Worm (Caenorhabditis elegans) whole organism, mixed stage, embryonic: Measurements from ENCODE around the gene dnj-17.

Experiments
- M03D4.4 ChIP-seq: sonication (generic microtip); optimal IDR thresholded peaks from 2 replicates; lab custom pipeline; 2017; ENCODE audit warnings: mild to moderate bottlenecking, missing genetic modification characterization, missing compliant biosample characterization
- ceh-39 ChIP-seq: fragments of 150-350 bp; optimal IDR thresholded peaks from 2 replicates; lab custom pipeline; 2014; ENCODE audit warnings: missing biosample characterization, missing genetic modification characterization
- ceh-43 ChIP-seq: fragments of 200-800 bp; sonication (Bioruptor generic); optimal IDR thresholded peaks from 2 replicates; lab custom pipeline; 2018; ENCODE audit warnings: mild to moderate bottlenecking, missing genetic modification characterization, moderate library complexity, missing compliant biosample characterization
- elt-1 ChIP-seq: sonication (generic microtip); optimal IDR thresholded peaks from 2 replicates; lab custom pipeline; 2017; ENCODE audit warnings: missing genetic modification characterization, mild to moderate bottlenecking, missing compliant biosample characterization, antibody characterized with exemption, moderate library complexity, borderline replicate concordance; ENCODE audit not compliant: insufficient read depth
- elt-3 ChIP-seq: fragments of 150-350 bp; optimal IDR thresholded peaks from 2 replicates; lab custom pipeline; 2014; ENCODE audit warnings: missing biosample characterization, missing genetic modification characterization
- flh-1 ChIP-seq: fragments of 200-800 bp; sonication (Bioruptor generic); optimal IDR thresholded peaks from 2 replicates; lab custom pipeline; 2018; ENCODE audit warnings: mild to moderate bottlenecking, missing genetic modification characterization, moderate library complexity, missing compliant biosample characterization
- nhr-2 ChIP-seq: fragments of 150-350 bp; optimal IDR thresholded peaks from 2 replicates; lab custom pipeline; 2014; ENCODE audit warnings: missing biosample characterization, missing genetic modification characterization
- nhr-76 ChIP-seq: sonication (generic microtip); optimal IDR thresholded peaks from 2 replicates; lab custom pipeline; 2017; ENCODE audit warnings: missing biosample characterization, missing genetic modification characterization
- snpc-4 ChIP-seq: fragments of 150-350 bp; optimal IDR thresholded peaks from 2 replicates; lab custom pipeline; 2014; ENCODE audit warnings: missing biosample characterization, missing genetic modification characterization
- sptf-1 ChIP-seq: sonication (generic microtip); optimal IDR thresholded peaks from 2 replicates; lab custom pipeline; 2017; ENCODE audit warnings: mild to moderate bottlenecking, missing genetic modification characterization, moderate library complexity, missing compliant biosample characterization
- unc-120 ChIP-seq: sonication (generic microtip); optimal IDR thresholded peaks from 2 replicates; lab custom pipeline; 2017; ENCODE audit warnings: missing genetic modification characterization, missing compliant biosample characterization; ENCODE audit not compliant: poor library complexity, severe bottlenecking
- unc-39 ChIP-seq: fragments of 150-350 bp; optimal IDR thresholded peaks from 2 replicates; lab custom pipeline; 2014; ENCODE audit warnings: missing biosample characterization, missing genetic modification characterization

The dnj-17 gene

DNA sequence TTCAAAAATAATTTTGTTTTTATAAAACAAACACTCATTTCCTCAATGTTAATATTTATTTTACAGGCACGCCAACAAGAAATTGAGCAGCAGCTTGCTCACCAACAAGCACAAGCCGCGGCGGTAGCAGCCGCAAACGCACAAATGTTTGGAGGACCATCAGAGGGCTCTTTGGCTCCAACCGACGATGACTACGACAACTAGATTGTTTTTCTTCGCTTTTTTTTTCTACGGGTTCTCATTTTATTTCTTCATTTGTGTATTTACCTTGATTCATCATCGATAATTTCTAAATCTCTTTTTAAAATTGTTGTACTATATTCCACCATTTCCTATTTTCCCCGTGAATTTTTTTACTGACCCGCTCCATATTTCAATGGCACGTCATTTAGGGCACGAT, 50.0 kb downstream of the dnj-17 start, which contains the start of gene ife-1:
Gene ife-1 (plus strand): TSS at position 301 of the 400 bp plus-strand sequence.
- TF ChIP-seq snpc-4 (tag; lab: Kevin White, UChicago) (no peak), unc-120 (tag; lab: Kevin White, UChicago) (no peak), ceh-43 (no peak), M03D4.4 (tag; lab: Kevin White, UChicago) (no peak), nhr-76 (no peak), elt-1 (tag; lab: Kevin White, UChicago) (no peak), sptf-1 (no peak), nhr-2 (tag; lab: Kevin White, UChicago) (no peak)

- TF ChIP-seq elt-1 (tag; lab: Kevin White, UChicago) (no peak), M03D4.4 (tag; lab: Kevin White, UChicago) (no peak), flh-1 (GFP tag; lab: Kevin White, UChicago) (no peak), ceh-39 (no peak), elt-3 (tag; lab: Kevin White, UChicago) (no peak)
Measured at ce11 chrIII:13342079-13342734, 50.9 kb downstream of the dnj-17 start, which contains the start of gene dro-1. Gene dro-1 (plus strand): TSS chrIII:13342684.

- TF ChIP-seq unc-39 (tag; lab: Kevin White, UChicago) (no peak), flh-1 (GFP tag; lab: Kevin White, UChicago) (no peak)
Measured at ce11 chrIII:13341275-13341626, 51.9 kb downstream of the dnj-17 start, which contains the start of gene nud-1. Gene nud-1 (plus strand): TSS chrIII:13341527.
